Fruit fly (Drosophila melanogaster) whole organism, embryonic: ENCODE results near the gene CG42795.
A peak's percentile ranks its signal among the peaks of the same experiment; 100 is the strongest.

Experiments used
- Atf6 ChIP-seq: fragments of 200-800 bp; sonication (Bioruptor generic); IDR thresholded peaks from 2 replicates; pipeline ENCODE4 v1.3.6; 2022; ENCODE audit warnings: missing biosample characterization, missing genetic modification characterization
- B-H2 ChIP-seq: fragments of 200-800 bp; sonication (Bioruptor generic); optimal IDR thresholded peaks from 2 replicates; lab custom pipeline; 2018; ENCODE audit warnings: missing biosample characterization, mild to moderate bottlenecking, missing genetic modification characterization
- CG10321 ChIP-seq: fragments of 200-800 bp; sonication (Bioruptor generic); IDR thresholded peaks from 2 replicates; pipeline ENCODE4 v1.3.6; 2022; ENCODE audit warnings: missing biosample characterization, missing genetic modification characterization
- CG11247 ChIP-seq: fragments of 200-800 bp; sonication (Bioruptor generic); IDR thresholded peaks from 2 replicates; pipeline ENCODE4 v1.3.6; 2022; ENCODE audit warnings: missing biosample characterization, missing genetic modification characterization
- CG12071 ChIP-seq: fragments of 200-800 bp; sonication (Bioruptor generic); optimal IDR thresholded peaks from 3 replicates; lab custom pipeline; 2018; ENCODE audit warnings: missing biosample characterization, mild to moderate bottlenecking, missing genetic modification characterization
- CG12659 ChIP-seq: fragments of 200-800 bp; sonication (Bioruptor generic); optimal IDR thresholded peaks from 3 replicates; lab custom pipeline; 2017; ENCODE audit warnings: mild to moderate bottlenecking, missing biosample characterization, missing genetic modification reagents, missing genetic modification characterization
- CG14050 ChIP-seq: fragments of 200-800 bp; sonication (Bioruptor generic); IDR thresholded peaks from 3 replicates; pipeline ENCODE4 v1.3.6; 2022; ENCODE audit warnings: missing biosample characterization, missing genetic modification characterization
- CG15011 ChIP-seq: fragments of 200-800 bp; sonication (Bioruptor generic); optimal IDR thresholded peaks from 3 replicates; lab custom pipeline; 2018; ENCODE audit warnings: missing biosample characterization, mild to moderate bottlenecking, missing genetic modification characterization
- CG15479 ChIP-seq: fragments of 200-800 bp; sonication (Bioruptor generic); optimal IDR thresholded peaks from 3 replicates; lab custom pipeline; 2019; ENCODE audit warnings: missing biosample characterization, mild to moderate bottlenecking, missing genetic modification characterization, moderate library complexity
- CG18476 ChIP-seq: fragments of 200-800 bp; sonication (Bioruptor generic); optimal IDR thresholded peaks from 2 replicates; lab custom pipeline; 2016; ENCODE audit warnings: missing biosample characterization, mild to moderate bottlenecking, missing genetic modification characterization
- CG18619 ChIP-seq: fragments of 200-800 bp; sonication (Bioruptor generic); optimal IDR thresholded peaks from 3 replicates; lab custom pipeline; 2017; ENCODE audit warnings: missing biosample characterization, mild to moderate bottlenecking, missing genetic modification characterization
- CG2199 ChIP-seq: fragments of 200-800 bp; sonication (Bioruptor generic); IDR thresholded peaks from 3 replicates; pipeline ENCODE4 v1.3.6; 2022; ENCODE audit warnings: missing biosample characterization, missing genetic modification characterization
- CG2202 ChIP-seq: fragments of 200-800 bp; sonication (Bioruptor generic); optimal IDR thresholded peaks from 2 replicates; lab custom pipeline; 2018; ENCODE audit warnings: missing biosample characterization, mild to moderate bottlenecking, missing genetic modification characterization
- CG2875 ChIP-seq: fragments of 200-800 bp; sonication (Bioruptor generic); optimal IDR thresholded peaks from 2 replicates; lab custom pipeline; 2017; ENCODE audit warnings: missing biosample characterization, mild to moderate bottlenecking, missing genetic modification characterization, missing genetic modification reagents
- CG30020 ChIP-seq: fragments of 200-800 bp; optimal IDR thresholded peaks from 2 replicates; lab custom pipeline; 2019; ENCODE audit warnings: missing biosample characterization, mild to moderate bottlenecking, missing genetic modification characterization, moderate library complexity
- CG42726 ChIP-seq: fragments of 200-800 bp; sonication (Bioruptor generic); IDR thresholded peaks from 2 replicates; pipeline ENCODE4 v1.3.6; 2022; ENCODE audit warnings: missing biosample characterization, missing genetic modification characterization; ENCODE audit not compliant: partially characterized antibody
- CG4328 ChIP-seq: fragments of 200-800 bp; sonication (Bioruptor generic); optimal IDR thresholded peaks from 3 replicates; lab custom pipeline; 2017; ENCODE audit warnings: missing biosample characterization, missing genetic modification reagents, missing genetic modification characterization
- CG4617 ChIP-seq: fragments of 200-800 bp; sonication (Bioruptor generic); optimal IDR thresholded peaks from 3 replicates; lab custom pipeline; 2016; ENCODE audit warnings: missing biosample characterization, missing genetic modification characterization, borderline replicate concordance
- CG4730 ChIP-seq: fragments of 200-800 bp; sonication (Bioruptor generic); IDR thresholded peaks from 2 replicates; pipeline ENCODE4 v1.3.6; 2022; ENCODE audit warnings: missing biosample characterization, missing genetic modification characterization
- CG4820 ChIP-seq: fragments of 200-800 bp; sonication (Bioruptor generic); optimal IDR thresholded peaks from 3 replicates; lab custom pipeline; 2016; ENCODE audit warnings: missing biosample characterization, missing genetic modification characterization
- CG5953 ChIP-seq: fragments of 200-800 bp; sonication (Bioruptor generic); IDR thresholded peaks from 2 replicates; pipeline ENCODE4 v1.3.6; 2022; ENCODE audit warnings: missing biosample characterization, missing genetic modification characterization
- CG6813 ChIP-seq: fragments of 200-800 bp; sonication (Bioruptor generic); optimal IDR thresholded peaks from 2 replicates; lab custom pipeline; 2017; ENCODE audit warnings: missing biosample characterization, missing genetic modification characterization, mild to moderate bottlenecking, moderate library complexity, missing genetic modification reagents
- CG8089 ChIP-seq: fragments of 200-800 bp; sonication (Bioruptor generic); optimal IDR thresholded peaks from 3 replicates; lab custom pipeline; 2016; ENCODE audit warnings: missing biosample characterization, missing genetic modification characterization
- Camta ChIP-seq: fragments of 200-800 bp; sonication (Bioruptor generic); optimal IDR thresholded peaks from 2 replicates; lab custom pipeline; 2016; ENCODE audit warnings: missing biosample characterization, missing genetic modification characterization
- CkIIα-i1 ChIP-seq: fragments of 200-800 bp; sonication (Bioruptor generic); IDR thresholded peaks from 2 replicates; pipeline ENCODE4 v1.3.6; 2022; ENCODE audit warnings: missing biosample characterization, missing genetic modification characterization
- Doc2 ChIP-seq: fragments of 200-800 bp; sonication (Bioruptor generic); IDR thresholded peaks from 2 replicates; pipeline ENCODE4 v1.3.6; 2022; ENCODE audit warnings: missing biosample characterization, missing genetic modification characterization
- Drgx ChIP-seq: fragments of 200-800 bp; sonication (Bioruptor generic); IDR thresholded peaks from 2 replicates; pipeline ENCODE4 v1.3.6; 2022; ENCODE audit warnings: missing biosample characterization, missing genetic modification characterization
- ERR ChIP-seq: fragments of 200-800 bp; sonication (Bioruptor generic); optimal IDR thresholded peaks from 2 replicates; lab custom pipeline; 2016; ENCODE audit warnings: missing biosample characterization, missing genetic modification characterization
- HHEX ChIP-seq: fragments of 200-800 bp; sonication (Bioruptor generic); optimal IDR thresholded peaks from 3 replicates; lab custom pipeline; 2017; ENCODE audit warnings: missing biosample characterization, mild to moderate bottlenecking, missing genetic modification characterization, missing genetic modification reagents
- HmgZ ChIP-seq: fragments of 200-800 bp; sonication (Bioruptor generic); optimal IDR thresholded peaks from 2 replicates; lab custom pipeline; 2018; ENCODE audit warnings: missing biosample characterization, mild to moderate bottlenecking, missing genetic modification characterization
- MBD-R2 ChIP-seq: fragments of 200-800 bp; sonication (Bioruptor generic); IDR thresholded peaks from 2 replicates; pipeline ENCODE4 v1.3.6; 2022; ENCODE audit warnings: missing biosample characterization, missing genetic modification characterization
- Xbp1 ChIP-seq: fragments of 200-800 bp; sonication (Bioruptor generic); optimal IDR thresholded peaks from 3 replicates; lab custom pipeline; 2016; ENCODE audit warnings: missing biosample characterization, mild to moderate bottlenecking, missing genetic modification characterization
- ab ChIP-seq: fragments of 200-800 bp; sonication (Bioruptor generic); optimal IDR thresholded peaks from 2 replicates; lab custom pipeline; 2016; ENCODE audit warnings: missing biosample characterization, missing genetic modification characterization
- ash1 ChIP-seq: fragments of 200-800 bp; sonication (Bioruptor generic); optimal IDR thresholded peaks from 2 replicates; lab custom pipeline; 2018; ENCODE audit warnings: missing biosample characterization, mild to moderate bottlenecking, missing genetic modification characterization
- crp ChIP-seq, 2 experiments: fragments of 200-800 bp; sonication (Bioruptor generic); optimal IDR thresholded peaks; 2 replicates in 1 of 2; 3 replicates in 1 of 2; lab custom pipeline; 2017; ENCODE audit warnings: missing biosample characterization in 2 of 2, missing genetic modification characterization in 2 of 2, mild to moderate bottlenecking in 1 of 2, moderate library complexity in 1 of 2
- dati ChIP-seq: fragments of 200-800 bp; sonication (Bioruptor generic); IDR thresholded peaks from 2 replicates; pipeline ENCODE4 v1.3.6; 2022; ENCODE audit warnings: missing biosample characterization, missing genetic modification characterization
- dm ChIP-seq: fragments of 200-800 bp; sonication (Bioruptor generic); optimal IDR thresholded peaks from 3 replicates; lab custom pipeline; 2016; ENCODE audit warnings: missing biosample characterization, missing genetic modification characterization
- ewg ChIP-seq: fragments of 200-800 bp; sonication (Bioruptor generic); optimal IDR thresholded peaks from 3 replicates; lab custom pipeline; 2017; ENCODE audit warnings: mild to moderate bottlenecking, missing biosample characterization, missing genetic modification reagents, missing genetic modification characterization
- eyg ChIP-seq: fragments of 200-800 bp; sonication (Bioruptor generic); optimal IDR thresholded peaks from 3 replicates; lab custom pipeline; 2016; ENCODE audit warnings: missing biosample characterization, missing genetic modification characterization
- gcm2 ChIP-seq: fragments of 200-800 bp; sonication (Bioruptor generic); optimal IDR thresholded peaks from 2 replicates; lab custom pipeline; 2016; ENCODE audit warnings: missing biosample characterization, missing genetic modification characterization
- pb ChIP-seq: fragments of 200-800 bp; sonication (Bioruptor generic); optimal IDR thresholded peaks from 3 replicates; lab custom pipeline; 2016; ENCODE audit warnings: missing biosample characterization, missing genetic modification characterization
- pita ChIP-seq: fragments of 200-800 bp; sonication (Bioruptor generic); optimal IDR thresholded peaks from 2 replicates; lab custom pipeline; 2017; ENCODE audit warnings: missing biosample characterization, mild to moderate bottlenecking, missing genetic modification characterization
- pnt ChIP-seq: fragments of 200-800 bp; sonication (Bioruptor generic); optimal IDR thresholded peaks from 3 replicates; lab custom pipeline; 2016; ENCODE audit warnings: missing biosample characterization, missing genetic modification characterization
- stwl ChIP-seq: fragments of 200-800 bp; sonication (Bioruptor generic); optimal IDR thresholded peaks from 3 replicates; lab custom pipeline; 2018; ENCODE audit warnings: missing biosample characterization, mild to moderate bottlenecking, missing genetic modification characterization, moderate library complexity
- sug ChIP-seq: fragments of 200-800 bp; optimal IDR thresholded peaks from 2 replicates; lab custom pipeline; 2019; ENCODE audit warnings: missing biosample characterization, mild to moderate bottlenecking, missing genetic modification characterization, moderate library complexity
- tna ChIP-seq: fragments of 200-800 bp; sonication (Bioruptor generic); IDR thresholded peaks from 2 replicates; pipeline ENCODE4 v1.3.6; 2022; ENCODE audit warnings: missing biosample characterization, missing genetic modification characterization; ENCODE audit not compliant: partially characterized antibody
- ttk ChIP-seq: fragments of 200-800 bp; sonication (Bioruptor generic); IDR thresholded peaks from 2 replicates; pipeline ENCODE4 v2.1.2; 2022; ENCODE audit warnings: missing biosample characterization, missing genetic modification characterization
- unpg ChIP-seq: fragments of 200-800 bp; sonication (Bioruptor generic); optimal IDR thresholded peaks from 3 replicates; lab custom pipeline; 2018; ENCODE audit warnings: missing biosample characterization, mild to moderate bottlenecking, missing genetic modification characterization, moderate library complexity
- wek ChIP-seq: fragments of 200-800 bp; sonication (Bioruptor generic); optimal IDR thresholded peaks from 3 replicates; lab custom pipeline; 2018; ENCODE audit warnings: missing biosample characterization, mild to moderate bottlenecking, missing genetic modification characterization, moderate library complexity

Gene CG42795

DNA sequence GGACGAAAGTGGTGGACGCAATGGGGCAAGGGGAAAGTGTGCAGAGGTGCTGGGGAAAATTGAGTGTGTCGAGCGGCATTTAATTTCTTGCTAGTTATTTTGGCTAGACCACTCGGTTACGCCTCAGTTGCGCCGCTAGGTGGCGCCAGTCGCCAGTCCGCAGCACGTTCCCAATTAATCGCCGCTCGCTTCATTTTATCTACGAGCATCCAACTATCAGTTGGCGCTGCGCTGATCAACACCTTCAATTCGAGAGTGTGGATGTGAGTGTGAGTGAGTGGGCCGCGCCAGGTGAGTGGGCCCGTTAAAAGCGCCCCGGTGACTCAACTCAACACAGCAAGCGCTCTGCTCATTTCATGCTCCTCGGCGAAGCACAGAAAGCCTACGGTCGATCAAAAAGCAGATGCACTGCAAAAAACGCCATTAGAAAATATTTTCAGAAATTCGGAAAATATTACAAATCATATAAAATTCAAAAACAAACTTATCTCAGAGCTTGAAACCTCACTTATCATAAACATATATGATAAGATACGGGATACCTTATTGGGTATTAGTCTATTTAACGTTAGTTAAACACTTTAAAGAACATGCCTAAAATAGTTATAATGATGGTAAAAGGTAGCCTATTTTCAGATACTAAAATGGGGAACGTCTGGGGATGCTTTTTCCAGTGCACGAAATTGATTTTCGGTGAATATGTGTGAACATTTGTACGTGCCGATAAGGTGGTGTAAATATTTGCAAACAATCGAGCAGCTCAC is 42.8 kb downstream of the CG42795 start (continued):
- TF ChIP-seq pb (GFP tag; lab: Kevin White, UChicago): peak; percentile 48
- TF ChIP-seq CG15479 (GFP tag; lab: Kevin White, UChicago): no peak
- TF ChIP-seq sug (tag; lab: Kevin White, UChicago): peak; percentile 85
- TF ChIP-seq ab: peak; percentile 31
- TF ChIP-seq CG4617 (GFP tag; lab: Kevin White, UChicago): peak; percentile 23
- no peak for TF ChIP-seq Doc2 (GFP tag; lab: Robert Waterston, UW)
- peak; percentile 82 for TF ChIP-seq Drgx (GFP tag; lab: Robert Waterston, UW)
- TF ChIP-seq CG6813 (GFP tag; lab: Kevin White, UChicago): peak; percentile 41
- TF ChIP-seq CG30020 (tag; lab: Kevin White, UChicago): peak; percentile 37
- peak; percentile 80 for TF ChIP-seq CG15011 (GFP tag; lab: Kevin White, UChicago)
- peak; percentile 29 for TF ChIP-seq wek (GFP tag; lab: Kevin White, UChicago)
- TF ChIP-seq eyg (GFP tag; lab: Kevin White, UChicago): peak; percentile 67
- TF ChIP-seq dati (GFP tag; lab: Robert Waterston, UW): 0 out of 2 replicates have a peak, but pooled peaks have one; percentile 24
- peak; percentile 11 for TF ChIP-seq CG2202 (tag; lab: Kevin White, UChicago)
- 0 out of 2 replicates have a peak, but pooled peaks have one; percentile 23 for TF ChIP-seq CG5953 (GFP tag; lab: Robert Waterston, UW)
- TF ChIP-seq CG12659 (GFP tag; lab: Kevin White, UChicago): peak; percentile 91
- peak; percentile 51 for TF ChIP-seq CG11247
- no peak for TF ChIP-seq CG2199
- no peak for TF ChIP-seq CG10321 (GFP tag; lab: Robert Waterston, UW)
- peak; percentile 56 for TF ChIP-seq CG4820
- peak; percentile 79 for TF ChIP-seq pnt (GFP tag; lab: Kevin White, UChicago)
- no peak for TF ChIP-seq tna (GFP tag; lab: Robert Waterston, UW)
- no peak for TF ChIP-seq ash1 (GFP tag; lab: Kevin White, UChicago)
- TF ChIP-seq CG18619 (GFP tag; lab: Kevin White, UChicago): peak; percentile 88
- peak; percentile 59 for TF ChIP-seq CG2875 (GFP tag; lab: Kevin White, UChicago)
- peak; percentile 88 for TF ChIP-seq Atf6 (GFP tag; lab: Robert Waterston, UW)
- TF ChIP-seq gcm2 (GFP tag; lab: Kevin White, UChicago): peak; percentile 67
- peak in 1 of 2 experiments; percentile 42 for TF ChIP-seq crp (GFP tag; optimal IDR thresholded peaks at IDR 0.05; lab: Kevin White, UChicago)
- peak; percentile 60 for TF ChIP-seq CG8089 (GFP tag; lab: Kevin White, UChicago)
- 0 out of 2 replicates have a peak, but pooled peaks have one; percentile 30 for TF ChIP-seq CkIIα-i1 (GFP tag; lab: Robert Waterston, UW)
- no peak for TF ChIP-seq stwl (tag; lab: Kevin White, UChicago)
- TF ChIP-seq B-H2: peak; percentile 73
- peak; percentile 36; the same call in 1 of the 2 replicates for TF ChIP-seq MBD-R2 (GFP tag; lab: Robert Waterston, UW)
- peak; percentile 68 for TF ChIP-seq CG12071
- no peak for TF ChIP-seq pita
- TF ChIP-seq ERR: peak; percentile 58
- TF ChIP-seq HHEX (GFP tag; lab: Kevin White, UChicago): peak; percentile 85
- peak; percentile 79 for TF ChIP-seq HmgZ
- peak; percentile 55 for TF ChIP-seq CG4730 (GFP tag; lab: Robert Waterston, UW)
- peak; percentile 69 for TF ChIP-seq CG4328 (GFP tag; lab: Kevin White, UChicago)
- peak; percentile 69 for TF ChIP-seq Camta (GFP tag; lab: Kevin White, UChicago)
- TF ChIP-seq CG18476: peak; percentile 63
- TF ChIP-seq Xbp1 (GFP tag; lab: Kevin White, UChicago): peak; percentile 86
- peak; percentile 42 for TF ChIP-seq CG14050 (GFP tag; lab: Robert Waterston, UW)
- TF ChIP-seq CG42726 (GFP tag; lab: Robert Waterston, UW): no peak
- TF ChIP-seq ttk (GFP tag; lab: Robert Waterston, UW): peak; percentile 56
- peak; percentile 75 for TF ChIP-seq ewg (GFP tag; lab: Kevin White, UChicago)
- TF ChIP-seq dm: peak; percentile 20
- peak; percentile 87 for TF ChIP-seq unpg (GFP tag; lab: Kevin White, UChicago)
